Worm (Caenorhabditis elegans) whole organism, late embryonic: Measurements from ENCODE around the gene ugt-60.

Source experiments
- C08G9.2 ChIP-seq: sonication (generic microtip); optimal IDR thresholded peaks from 2 replicates; lab custom pipeline; 2016; ENCODE audit warnings: mild to moderate bottlenecking, missing genetic modification characterization, moderate library complexity, missing compliant biosample characterization
- C38D4.7 ChIP-seq: fragments of 200-800 bp; sonication (Bioruptor generic); optimal IDR thresholded peaks from 2 replicates; lab custom pipeline; 2018; ENCODE audit warnings: mild to moderate bottlenecking, missing genetic modification characterization, moderate library complexity, missing compliant biosample characterization
- F13H6.1 ChIP-seq: sonication (generic microtip); optimal IDR thresholded peaks from 2 replicates; lab custom pipeline; 2016; ENCODE audit warnings: missing genetic modification characterization, missing compliant biosample characterization
- T23F11.4 ChIP-seq: fragments of 200-800 bp; sonication (Bioruptor generic); optimal IDR thresholded peaks from 2 replicates; lab custom pipeline; 2018; ENCODE audit warnings: mild to moderate bottlenecking, missing genetic modification characterization, missing compliant biosample characterization
- ama-1 ChIP-seq: fragments of 150-350 bp; optimal IDR thresholded peaks from 2 replicates; lab custom pipeline; 2014
- ceh-14 ChIP-seq: sonication (generic microtip); optimal IDR thresholded peaks from 2 replicates; lab custom pipeline; 2016; ENCODE audit warnings: missing genotype, missing genetic modification characterization, missing compliant biosample characterization
- ceh-18 ChIP-seq: sonication (generic microtip); optimal IDR thresholded peaks from 2 replicates; lab custom pipeline; 2016; ENCODE audit warnings: missing genetic modification characterization, missing compliant biosample characterization
- ceh-19 ChIP-seq: fragments of 200-800 bp; sonication (Bioruptor generic); optimal IDR thresholded peaks from 2 replicates; lab custom pipeline; 2018; ENCODE audit warnings: mild to moderate bottlenecking, missing genetic modification characterization, missing compliant biosample characterization
- ceh-22 ChIP-seq: sonication (generic microtip); optimal IDR thresholded peaks from 2 replicates; lab custom pipeline; 2017; ENCODE audit warnings: missing biosample characterization, missing genetic modification characterization
- ceh-24 ChIP-seq: sonication (generic microtip); optimal IDR thresholded peaks from 2 replicates; lab custom pipeline; 2016; ENCODE audit warnings: mild to moderate bottlenecking, missing genetic modification characterization, missing compliant biosample characterization
- ceh-31 ChIP-seq: sonication (generic microtip); optimal IDR thresholded peaks from 2 replicates; lab custom pipeline; 2016; ENCODE audit warnings: missing genetic modification characterization, missing compliant biosample characterization
- ceh-48 ChIP-seq: sonication (generic microtip); optimal IDR thresholded peaks from 2 replicates; lab custom pipeline; 2016; ENCODE audit warnings: missing genetic modification characterization, inconsistent platforms, missing compliant biosample characterization
- dmd-4 ChIP-seq: sonication (generic microtip); optimal IDR thresholded peaks from 2 replicates; lab custom pipeline; 2016; ENCODE audit warnings: borderline replicate concordance, missing genetic modification characterization, missing compliant biosample characterization
- dve-1 ChIP-seq: sonication (generic microtip); optimal IDR thresholded peaks from 2 replicates; lab custom pipeline; 2017; ENCODE audit warnings: antibody characterized with exemption, mild to moderate bottlenecking, missing genetic modification characterization, missing compliant biosample characterization
- elt-2 ChIP-seq: sonication (generic microtip); optimal IDR thresholded peaks from 2 replicates; lab custom pipeline; 2016; ENCODE audit warnings: missing genetic modification reagents, missing genetic modification characterization, missing compliant biosample characterization
- elt-4 ChIP-seq: sonication (generic microtip); optimal IDR thresholded peaks from 2 replicates; lab custom pipeline; 2016; ENCODE audit warnings: missing genetic modification characterization, missing compliant biosample characterization
- fax-1 ChIP-seq: sonication (generic microtip); optimal IDR thresholded peaks from 2 replicates; lab custom pipeline; 2016; ENCODE audit warnings: missing genotype, missing genetic modification characterization, missing compliant biosample characterization
- gmeb-2 ChIP-seq: sonication (generic microtip); optimal IDR thresholded peaks from 2 replicates; lab custom pipeline; 2016; ENCODE audit warnings: missing genetic modification characterization, inconsistent platforms, missing compliant biosample characterization
- hlh-13 ChIP-seq: fragments of 200-800 bp; sonication (Bioruptor generic); optimal IDR thresholded peaks from 2 replicates; lab custom pipeline; 2018; ENCODE audit warnings: mild to moderate bottlenecking, missing genetic modification characterization, missing compliant biosample characterization
- hlh-30 ChIP-seq: sonication (generic microtip); optimal IDR thresholded peaks from 2 replicates; lab custom pipeline; 2017; ENCODE audit warnings: antibody characterized with exemption, missing genetic modification characterization, missing compliant biosample characterization; ENCODE audit not compliant: insufficient read depth
- lin-11 ChIP-seq: fragments of 200-800 bp; sonication (Bioruptor generic); optimal IDR thresholded peaks from 2 replicates; lab custom pipeline; 2018; ENCODE audit warnings: mild to moderate bottlenecking, missing genetic modification characterization, missing compliant biosample characterization
- odd-2 ChIP-seq: sonication (generic microtip); optimal IDR thresholded peaks from 2 replicates; lab custom pipeline; 2017; ENCODE audit warnings: antibody characterized with exemption, mild to moderate bottlenecking, missing genetic modification characterization, missing compliant biosample characterization
- pqm-1 ChIP-seq: sonication (generic microtip); optimal IDR thresholded peaks from 2 replicates; lab custom pipeline; 2016; ENCODE audit warnings: missing genetic modification characterization, missing compliant biosample characterization
- pros-1 ChIP-seq: fragments of 150-350 bp; optimal IDR thresholded peaks from 2 replicates; lab custom pipeline; 2014; ENCODE audit warnings: missing biosample characterization, missing genetic modification reagents, missing genetic modification characterization
- ref-2 ChIP-seq: sonication (generic microtip); optimal IDR thresholded peaks from 2 replicates; lab custom pipeline; 2016; ENCODE audit warnings: missing genetic modification characterization, missing compliant biosample characterization
- rnt-1 ChIP-seq: sonication (generic microtip); optimal IDR thresholded peaks from 2 replicates; lab custom pipeline; 2016; ENCODE audit warnings: missing genetic modification characterization, missing compliant biosample characterization
- sdc-2 ChIP-seq: sonication (generic microtip); optimal IDR thresholded peaks from 2 replicates; lab custom pipeline; 2016; ENCODE audit warnings: missing genotype, missing genetic modification characterization, missing compliant biosample characterization
- syd-9 ChIP-seq: sonication (generic microtip); optimal IDR thresholded peaks from 2 replicates; lab custom pipeline; 2016; ENCODE audit warnings: mild to moderate bottlenecking, missing genetic modification characterization, moderate library complexity, missing compliant biosample characterization
- tbx-7 ChIP-seq: sonication (generic microtip); optimal IDR thresholded peaks from 2 replicates; lab custom pipeline; 2016; ENCODE audit warnings: missing genotype, missing genetic modification characterization, missing compliant biosample characterization
- unc-55 ChIP-seq: sonication (generic microtip); optimal IDR thresholded peaks from 2 replicates; lab custom pipeline; 2017; ENCODE audit warnings: missing biosample characterization, missing genetic modification reagents, missing genetic modification characterization
- unc-86 ChIP-seq: sonication (generic microtip); optimal IDR thresholded peaks from 2 replicates; lab custom pipeline; 2016; ENCODE audit warnings: missing genetic modification characterization, missing compliant biosample characterization

ugt-60 gene

ce11 chrIII:9717243-9717642 lies 38.4 kb upstream of the ugt-60 start:
- TF ChIP-seq unc-55 (GFP tag; lab: Kevin White, UChicago) (no peak), hlh-13 (GFP tag; lab: Kevin White, UChicago) (no peak), ceh-31 (no peak), elt-2 (peak; percentile 55), rnt-1 (tag; lab: Kevin White, UChicago) (no peak), F13H6.1 (tag; lab: Kevin White, UChicago) (no peak), ama-1 (lab: Kevin White, UChicago) (peak; percentile 5)
- TF ChIP-seq, all 69 proteins: peak for 2

ce11 chrIII:9714731-9715130 lies 35.9 kb upstream of the ugt-60 start:
- TF ChIP-seq elt-2 (peak; percentile 52), dve-1 (tag; lab: Kevin White, UChicago) (no peak)

ce11 chrIII:9713862-9714261 lies 35.0 kb upstream of the ugt-60 start, which contains the start of gene ncx-6:
ncx-6 (minus strand) TSS chrIII:9713949.
- no peak for TF ChIP-seq ceh-22 (tag; lab: Kevin White, UChicago)
- no peak for TF ChIP-seq unc-86
- no peak for TF ChIP-seq gmeb-2 (tag; lab: Kevin White, UChicago)
- no peak for TF ChIP-seq dmd-4 (tag; lab: Kevin White, UChicago)
- no peak for TF ChIP-seq fax-1 (tag; lab: Kevin White, UChicago)
- no peak for TF ChIP-seq odd-2 (tag; lab: Kevin White, UChicago)
- no peak for TF ChIP-seq ceh-14 (tag; lab: Kevin White, UChicago)
- TF ChIP-seq sdc-2 (tag; lab: Kevin White, UChicago): no peak
- no peak for TF ChIP-seq unc-55 (GFP tag; lab: Kevin White, UChicago)
- no peak for TF ChIP-seq ref-2
- TF ChIP-seq T23F11.4 (GFP tag; lab: Kevin White, UChicago): no peak

ce11 chrIII:9713182-9713581 lies 34.3 kb upstream of the ugt-60 start:
- TF ChIP-seq pqm-1 (tag; lab: Kevin White, UChicago): no peak
- TF ChIP-seq hlh-30 (tag; lab: Kevin White, UChicago): no peak
- no peak for TF ChIP-seq dmd-4 (tag; lab: Kevin White, UChicago)
- TF ChIP-seq ceh-24: no peak
- no peak for TF ChIP-seq ceh-31
- no peak for TF ChIP-seq pros-1 (tag; lab: Kevin White, UChicago)
- TF ChIP-seq C08G9.2: no peak
- TF ChIP-seq elt-4 (tag; lab: Kevin White, UChicago): no peak
- no peak for TF ChIP-seq ceh-22 (tag; lab: Kevin White, UChicago)
- TF ChIP-seq lin-11 (tag; lab: Kevin White, UChicago): no peak
- no peak for TF ChIP-seq fax-1 (tag; lab: Kevin White, UChicago)
- no peak for TF ChIP-seq odd-2 (tag; lab: Kevin White, UChicago)

- no peak for TF ChIP-seq elt-2
- no peak for TF ChIP-seq ceh-18
- TF ChIP-seq syd-9 (tag; lab: Kevin White, UChicago): no peak
- TF ChIP-seq gmeb-2 (tag; lab: Kevin White, UChicago): no peak
- TF ChIP-seq tbx-7 (tag; lab: Kevin White, UChicago): no peak
- no peak for TF ChIP-seq pros-1 (tag; lab: Kevin White, UChicago)
- no peak for TF ChIP-seq ceh-48 (tag; lab: Kevin White, UChicago)
- no peak for TF ChIP-seq dmd-4 (tag; lab: Kevin White, UChicago)
- TF ChIP-seq lin-11 (tag; lab: Kevin White, UChicago): no peak
- TF ChIP-seq C38D4.7 (GFP tag; lab: Kevin White, UChicago): no peak
- no peak for TF ChIP-seq ceh-19 (GFP tag; lab: Kevin White, UChicago)
- no peak for TF ChIP-seq ama-1 (lab: Kevin White, UChicago)
Measured at ce11 chrIII:9711163-9711562, 32.3 kb upstream of the ugt-60 start.
